Fruit fly (Drosophila melanogaster): Measurements from ENCODE around the gene Tengl2.
A peak's percentile ranks its signal among the peaks of the same experiment; 100 is the strongest.

Gene Tengl2

dm6 chr2L:2236722-2237121 lies 2.5 kb downstream of the Tengl2 start, which contains the start of gene Sec24CD (continued):
- TF ChIP-seq Dll (GFP tag; IDR thresholded peaks at IDR 0.05; ENCODE audit: partially characterized antibody) (peak; percentile 89), CG17186 (GFP tag; optimal IDR thresholded peaks at IDR 0.05) (peak; percentile 10), CG12769 (tag; optimal IDR thresholded peaks at IDR 0.05) (no peak), eyg (GFP tag; optimal IDR thresholded peaks at IDR 0.05) (no peak), CG15269 (tag; optimal IDR thresholded peaks at IDR 0.05) (no peak), eve (GFP tag; optimal IDR thresholded peaks at IDR 0.05) (no peak), CG4854 (GFP tag; optimal IDR thresholded peaks at IDR 0.05) (no peak), CG6272 (GFP tag; IDR thresholded peaks at IDR 0.05) (no peak), CG11695 (GFP tag; IDR thresholded peaks at IDR 0.05) (0 out of 3 replicates have a peak, but pooled peaks have one; percentile 14), sisA (GFP tag; IDR thresholded peaks at IDR 0.05) (no peak), Hmr (GFP tag; optimal IDR thresholded peaks at IDR 0.05) (no peak), CG9727 (GFP tag; optimal IDR thresholded peaks at IDR 0.05) (no peak), fd3F (GFP tag; optimal IDR thresholded peaks at IDR 0.05) (no peak), NC2β (GFP tag; optimal IDR thresholded peaks at IDR 0.05) (no peak), CG2875 (GFP tag; optimal IDR thresholded peaks at IDR 0.05) (no peak), Abd-B (GFP tag; optimal IDR thresholded peaks at IDR 0.05) (no peak), cas (GFP tag; IDR thresholded peaks at IDR 0.05) (no peak), fu2 (GFP tag; optimal IDR thresholded peaks at IDR 0.05) (no peak), Taf1 (GFP tag; IDR thresholded peaks at IDR 0.05) (no peak), CG9932 (GFP tag; IDR thresholded peaks at IDR 0.05) (no peak), CG7987 (GFP tag; optimal IDR thresholded peaks at IDR 0.05) (no peak), CG6175 (GFP tag; IDR thresholded peaks at IDR 0.05) (no peak), Usf (GFP tag; optimal IDR thresholded peaks at IDR 0.05) (no peak), Drgx (GFP tag; IDR thresholded peaks at IDR 0.05) (no peak), pum (GFP tag; optimal IDR thresholded peaks at IDR 0.05) (no peak), bsh (GFP tag; optimal IDR thresholded peaks at IDR 0.05) (no peak), mld (GFP tag; IDR thresholded peaks at IDR 0.05; ENCODE audit: partially characterized antibody) (peak; percentile 94), nom (GFP tag; optimal IDR thresholded peaks at IDR 0.05) (peak; percentile 73), hkb (optimal IDR thresholded peaks at IDR 0.05) (no peak), hkb (GFP tag; IDR thresholded peaks at IDR 0.05) (no peak), jigr1 (GFP tag; IDR thresholded peaks at IDR 0.05) (no peak), Oaz (GFP tag; IDR thresholded peaks at IDR 0.05) (no peak), E2f2 (GFP tag; IDR thresholded peaks at IDR 0.05) (peak; percentile 38), vfl (GFP tag; optimal IDR thresholded peaks at IDR 0.05) (no peak), CG15601 (tag; optimal IDR thresholded peaks at IDR 0.05) (no peak), CG1832 (GFP tag; optimal IDR thresholded peaks at IDR 0.05) (no peak), Oli (tag; optimal IDR thresholded peaks at IDR 0.05) (no peak), seq (GFP tag; IDR thresholded peaks at IDR 0.05) (no peak), CG12299 (tag; optimal IDR thresholded peaks at IDR 0.05) (no peak), twi (tag; optimal IDR thresholded peaks at IDR 0.05) (no peak), kni (GFP tag; optimal IDR thresholded peaks at IDR 0.05) (no peak), sc (optimal IDR thresholded peaks at IDR 0.05) (no peak), sc (GFP tag; optimal IDR thresholded peaks at IDR 0.05) (no peak), insv (GFP tag; optimal IDR thresholded peaks at IDR 0.05) (no peak), CG2199 (GFP tag; IDR thresholded peaks at IDR 0.05) (no peak), stc (GFP tag; IDR thresholded peaks at IDR 0.05) (no peak)
